Worm (Caenorhabditis elegans) whole organism, late embryonic: Measurements from ENCODE around the gene attf-5.

Experiments used
- C08G9.2 ChIP-seq: sonication (generic microtip); optimal IDR thresholded peaks from 2 replicates; lab custom pipeline; 2016; ENCODE audit warnings: mild to moderate bottlenecking, missing genetic modification characterization, moderate library complexity, missing compliant biosample characterization
- C38D4.7 ChIP-seq: fragments of 200-800 bp; sonication (Bioruptor generic); optimal IDR thresholded peaks from 2 replicates; lab custom pipeline; 2018; ENCODE audit warnings: mild to moderate bottlenecking, missing genetic modification characterization, moderate library complexity, missing compliant biosample characterization
- T23F11.4 ChIP-seq: fragments of 200-800 bp; sonication (Bioruptor generic); optimal IDR thresholded peaks from 2 replicates; lab custom pipeline; 2018; ENCODE audit warnings: mild to moderate bottlenecking, missing genetic modification characterization, missing compliant biosample characterization
- ahr-1 ChIP-seq: sonication (generic microtip); optimal IDR thresholded peaks from 2 replicates; lab custom pipeline; 2016; ENCODE audit warnings: missing genetic modification characterization, missing compliant biosample characterization
- ceh-18 ChIP-seq: sonication (generic microtip); optimal IDR thresholded peaks from 2 replicates; lab custom pipeline; 2016; ENCODE audit warnings: missing genetic modification characterization, missing compliant biosample characterization
- ceh-19 ChIP-seq: fragments of 200-800 bp; sonication (Bioruptor generic); optimal IDR thresholded peaks from 2 replicates; lab custom pipeline; 2018; ENCODE audit warnings: mild to moderate bottlenecking, missing genetic modification characterization, missing compliant biosample characterization
- ceh-2 ChIP-seq: sonication (generic microtip); optimal IDR thresholded peaks from 2 replicates; lab custom pipeline; 2016; ENCODE audit warnings: missing genotype, missing genetic modification characterization, missing compliant biosample characterization
- ceh-22 ChIP-seq: sonication (generic microtip); optimal IDR thresholded peaks from 2 replicates; lab custom pipeline; 2017; ENCODE audit warnings: missing biosample characterization, missing genetic modification characterization
- ceh-24 ChIP-seq: sonication (generic microtip); optimal IDR thresholded peaks from 2 replicates; lab custom pipeline; 2016; ENCODE audit warnings: mild to moderate bottlenecking, missing genetic modification characterization, missing compliant biosample characterization
- ceh-34 ChIP-seq: sonication (generic microtip); optimal IDR thresholded peaks from 2 replicates; lab custom pipeline; 2016; ENCODE audit warnings: mild to moderate bottlenecking, missing genetic modification characterization, missing compliant biosample characterization
- ceh-9 ChIP-seq: sonication (generic microtip); optimal IDR thresholded peaks from 2 replicates; lab custom pipeline; 2016; ENCODE audit warnings: mild to moderate bottlenecking, missing genetic modification characterization, inconsistent platforms, missing compliant biosample characterization
- dve-1 ChIP-seq: sonication (generic microtip); optimal IDR thresholded peaks from 2 replicates; lab custom pipeline; 2017; ENCODE audit warnings: antibody characterized with exemption, mild to moderate bottlenecking, missing genetic modification characterization, missing compliant biosample characterization
- elt-2 ChIP-seq: sonication (generic microtip); optimal IDR thresholded peaks from 2 replicates; lab custom pipeline; 2016; ENCODE audit warnings: missing genetic modification reagents, missing genetic modification characterization, missing compliant biosample characterization
- elt-4 ChIP-seq: sonication (generic microtip); optimal IDR thresholded peaks from 2 replicates; lab custom pipeline; 2016; ENCODE audit warnings: missing genetic modification characterization, missing compliant biosample characterization
- ets-4 ChIP-seq: sonication (generic microtip); optimal IDR thresholded peaks from 2 replicates; lab custom pipeline; 2016; ENCODE audit warnings: missing genetic modification characterization, missing compliant biosample characterization
- eyg-1 ChIP-seq: sonication (generic microtip); optimal IDR thresholded peaks from 2 replicates; lab custom pipeline; 2016; ENCODE audit warnings: missing genotype, missing genetic modification characterization, missing compliant biosample characterization
- fax-1 ChIP-seq: sonication (generic microtip); optimal IDR thresholded peaks from 2 replicates; lab custom pipeline; 2016; ENCODE audit warnings: missing genotype, missing genetic modification characterization, missing compliant biosample characterization
- gmeb-2 ChIP-seq: sonication (generic microtip); optimal IDR thresholded peaks from 2 replicates; lab custom pipeline; 2016; ENCODE audit warnings: missing genetic modification characterization, inconsistent platforms, missing compliant biosample characterization
- hlh-13 ChIP-seq: fragments of 200-800 bp; sonication (Bioruptor generic); optimal IDR thresholded peaks from 2 replicates; lab custom pipeline; 2018; ENCODE audit warnings: mild to moderate bottlenecking, missing genetic modification characterization, missing compliant biosample characterization
- hlh-6 ChIP-seq: sonication (generic microtip); optimal IDR thresholded peaks from 2 replicates; lab custom pipeline; 2016; ENCODE audit warnings: missing genotype, missing genetic modification characterization, missing compliant biosample characterization
- lin-11 ChIP-seq: fragments of 200-800 bp; sonication (Bioruptor generic); optimal IDR thresholded peaks from 2 replicates; lab custom pipeline; 2018; ENCODE audit warnings: mild to moderate bottlenecking, missing genetic modification characterization, missing compliant biosample characterization
- mec-3 ChIP-seq: sonication (generic microtip); optimal IDR thresholded peaks from 2 replicates; lab custom pipeline; 2016; ENCODE audit warnings: borderline replicate concordance, missing genetic modification characterization, missing compliant biosample characterization
- nfya-1 ChIP-seq: sonication (generic microtip); optimal IDR thresholded peaks from 2 replicates; lab custom pipeline; 2017; ENCODE audit warnings: missing genetic modification characterization, mild to moderate bottlenecking, missing compliant biosample characterization, antibody characterized with exemption, moderate library complexity
- nhr-11 ChIP-seq: fragments of 150-350 bp; optimal IDR thresholded peaks from 2 replicates; lab custom pipeline; 2014; ENCODE audit warnings: missing biosample characterization, missing genetic modification characterization
- npax-4 ChIP-seq: sonication (generic microtip); optimal IDR thresholded peaks from 2 replicates; lab custom pipeline; 2016; ENCODE audit warnings: missing genetic modification characterization, missing compliant biosample characterization
- odd-2 ChIP-seq: sonication (generic microtip); optimal IDR thresholded peaks from 2 replicates; lab custom pipeline; 2017; ENCODE audit warnings: antibody characterized with exemption, mild to moderate bottlenecking, missing genetic modification characterization, missing compliant biosample characterization
- pag-3 ChIP-seq: sonication (generic microtip); optimal IDR thresholded peaks from 2 replicates; lab custom pipeline; 2016; ENCODE audit warnings: missing compliant biosample characterization, missing genetic modification characterization, borderline replicate concordance
- pha-2 ChIP-seq: sonication (generic microtip); optimal IDR thresholded peaks from 2 replicates; lab custom pipeline; 2017; ENCODE audit warnings: mild to moderate bottlenecking, missing genetic modification characterization, missing compliant biosample characterization
- pha-4 ChIP-seq: fragments of 150-350 bp; optimal IDR thresholded peaks from 2 replicates; lab custom pipeline; 2018; ENCODE audit warnings: missing biosample characterization, missing genetic modification reagents, missing genetic modification characterization
- ref-2 ChIP-seq: sonication (generic microtip); optimal IDR thresholded peaks from 2 replicates; lab custom pipeline; 2016; ENCODE audit warnings: missing genetic modification characterization, missing compliant biosample characterization
- rnt-1 ChIP-seq: sonication (generic microtip); optimal IDR thresholded peaks from 2 replicates; lab custom pipeline; 2016; ENCODE audit warnings: missing genetic modification characterization, missing compliant biosample characterization
- sdc-2 ChIP-seq: sonication (generic microtip); optimal IDR thresholded peaks from 2 replicates; lab custom pipeline; 2016; ENCODE audit warnings: missing genotype, missing genetic modification characterization, missing compliant biosample characterization
- ttx-3 ChIP-seq: sonication (generic microtip); optimal IDR thresholded peaks from 2 replicates; lab custom pipeline; 2016; ENCODE audit warnings: missing genetic modification reagents, missing genetic modification characterization, missing compliant biosample characterization
- unc-3 ChIP-seq, 2 experiments: fragments of 200-800 bp in 1 of 2; sonication (Bioruptor generic) in 1 of 2; sonication (generic microtip) in 1 of 2; conservative IDR thresholded peaks in 1 of 2; optimal IDR thresholded peaks in 1 of 2; 2 replicates each; pipeline versions ENCODE4 v1.3.6 to Lab custom; 2016 to 2022; ENCODE audit warnings: missing compliant biosample characterization in 2 of 2, missing genetic modification characterization in 2 of 2, missing genetic modification reagents in 1 of 2
- unc-42 ChIP-seq: sonication (generic microtip); optimal IDR thresholded peaks from 2 replicates; lab custom pipeline; 2016; ENCODE audit warnings: missing genotype, missing genetic modification characterization, missing compliant biosample characterization
- unc-86 ChIP-seq: sonication (generic microtip); optimal IDR thresholded peaks from 2 replicates; lab custom pipeline; 2016; ENCODE audit warnings: missing genetic modification characterization, missing compliant biosample characterization

attf-5 gene

DNA sequence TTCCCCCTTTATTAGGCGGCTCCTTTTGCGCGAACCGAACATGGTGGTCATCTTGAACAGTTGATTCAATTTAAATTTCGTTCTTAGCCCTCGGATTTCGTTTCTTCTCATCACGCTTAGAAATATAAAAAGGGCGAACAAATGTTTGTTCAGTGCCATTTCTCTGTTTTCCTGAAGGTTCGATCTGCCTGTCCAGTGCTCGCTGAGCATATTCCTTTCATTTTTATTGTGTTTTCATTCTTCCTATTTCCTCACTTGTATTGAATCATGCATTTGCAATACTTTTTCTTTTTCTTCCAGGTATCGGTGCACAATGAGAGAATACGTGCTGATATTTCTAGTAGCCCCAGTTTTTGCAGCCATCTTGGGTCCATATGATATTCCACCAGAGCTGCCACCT is 10.7 kb upstream of the attf-5 start, which contains the start of gene nas-15:
TSS of gene nas-15 (plus strand) at position 301 of the 400 bp plus-strand sequence.
- TF ChIP-seq rnt-1 (tag; lab: Kevin White, UChicago), result no peak
- TF ChIP-seq ceh-22, result no peak
- TF ChIP-seq ets-4, result no peak
- no peak for TF ChIP-seq nfya-1
- TF ChIP-seq ceh-24, result no peak
- no peak for TF ChIP-seq C08G9.2 (tag; lab: Kevin White, UChicago)
- no peak for TF ChIP-seq nhr-11
- TF ChIP-seq gmeb-2 (tag; lab: Kevin White, UChicago), result no peak
- TF ChIP-seq elt-4 (tag; lab: Kevin White, UChicago), result no peak
- no peak for TF ChIP-seq lin-11
- TF ChIP-seq ceh-34 (tag; lab: Kevin White, UChicago), result no peak
- no peak for TF ChIP-seq pag-3 (tag; lab: Kevin White, UChicago)
- TF ChIP-seq C38D4.7 (GFP tag; lab: Kevin White, UChicago), result no peak
- no peak for TF ChIP-seq eyg-1
- no peak for TF ChIP-seq pha-4 (tag; lab: Kevin White, UChicago)
- no peak for TF ChIP-seq mec-3 (tag; lab: Kevin White, UChicago)
- no peak for TF ChIP-seq ceh-18 (tag; lab: Kevin White, UChicago)
- TF ChIP-seq unc-86 (tag; lab: Kevin White, UChicago), result no peak
- no peak for TF ChIP-seq odd-2 (tag; lab: Kevin White, UChicago)

DNA sequence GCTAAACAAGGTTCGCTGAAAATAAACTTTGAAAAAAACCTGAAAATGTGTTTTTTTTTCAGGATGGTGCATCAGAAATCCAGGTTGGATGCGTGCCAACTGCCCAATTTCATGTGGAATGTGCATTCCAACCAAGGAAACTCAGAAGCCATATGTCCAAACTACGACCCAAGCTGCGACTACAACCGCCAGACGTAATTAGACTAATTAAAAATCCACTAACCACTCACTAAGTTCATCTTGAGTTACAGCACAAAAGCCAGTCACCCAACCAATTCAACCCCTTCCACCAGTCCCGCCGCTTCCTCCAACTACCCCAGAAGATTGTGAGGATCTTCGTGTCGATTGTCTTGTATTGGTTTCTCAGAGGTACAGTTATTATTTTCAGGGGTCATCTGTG is 8.9 kb upstream of the attf-5 start:
- TF ChIP-seq ttx-3 (tag; lab: Kevin White, UChicago) (no peak), lin-11 (no peak), pag-3 (tag; lab: Kevin White, UChicago) (no peak), dve-1 (tag; lab: Kevin White, UChicago) (no peak), unc-42 (no peak), pha-2 (tag; lab: Kevin White, UChicago) (no peak), ceh-22 (no peak), mec-3 (tag; lab: Kevin White, UChicago) (no peak), C08G9.2 (tag; lab: Kevin White, UChicago) (no peak), hlh-6 (tag; lab: Kevin White, UChicago) (no peak), unc-86 (tag; lab: Kevin White, UChicago) (no peak), fax-1 (no peak)

DNA sequence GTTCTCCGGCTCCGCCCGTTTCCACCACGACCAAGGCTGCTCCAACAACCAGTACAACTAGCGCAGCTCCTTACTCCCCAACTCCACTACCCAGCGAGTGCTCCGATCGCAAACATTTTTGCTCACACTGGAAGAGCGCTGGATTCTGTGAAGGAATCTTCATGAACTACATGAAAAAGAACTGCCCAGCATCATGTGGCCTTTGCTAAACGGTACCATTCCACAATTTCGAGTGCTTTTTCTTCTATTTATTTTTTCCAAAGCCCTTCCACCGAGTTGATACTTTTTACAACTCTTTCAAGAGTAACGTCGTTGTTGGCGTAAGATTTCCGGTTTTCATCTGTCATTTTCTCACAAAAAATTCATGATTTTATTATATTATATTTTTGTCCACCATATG is 8.1 kb upstream of the attf-5 start:
- no peak for TF ChIP-seq hlh-13
- TF ChIP-seq rnt-1 (tag; lab: Kevin White, UChicago), result no peak
- no peak for TF ChIP-seq ceh-18 (tag; lab: Kevin White, UChicago)
- no peak for TF ChIP-seq ceh-19 (GFP tag; lab: Kevin White, UChicago)
- TF ChIP-seq ceh-9 (tag; lab: Kevin White, UChicago), result no peak
- no peak for TF ChIP-seq mec-3 (tag; lab: Kevin White, UChicago)
- no peak for TF ChIP-seq C38D4.7 (GFP tag; lab: Kevin White, UChicago)
- no peak for TF ChIP-seq ref-2 (tag; lab: Kevin White, UChicago)
- no peak for TF ChIP-seq ets-4
- TF ChIP-seq npax-4 (tag; lab: Kevin White, UChicago), result no peak
- TF ChIP-seq T23F11.4 (GFP tag; lab: Kevin White, UChicago), result no peak
- no peak for TF ChIP-seq sdc-2 (tag; lab: Kevin White, UChicago)
- TF ChIP-seq nhr-11, result no peak
- TF ChIP-seq ceh-2 (tag; lab: Kevin White, UChicago), result no peak
- TF ChIP-seq ahr-1 (tag; lab: Kevin White, UChicago), result no peak
- TF ChIP-seq elt-2, result no peak
- no peak for TF ChIP-seq unc-3 (GFP tag; conservative IDR thresholded peaks at IDR 0.05; lab: Robert Waterston, UW)
- no peak for TF ChIP-seq unc-3 (tag; optimal IDR thresholded peaks at IDR 0.05; lab: Kevin White, UChicago)
- no peak for TF ChIP-seq unc-86 (tag; lab: Kevin White, UChicago)
